Worm (Caenorhabditis elegans): ENCODE data around the gene B0198.3.

DNA sequence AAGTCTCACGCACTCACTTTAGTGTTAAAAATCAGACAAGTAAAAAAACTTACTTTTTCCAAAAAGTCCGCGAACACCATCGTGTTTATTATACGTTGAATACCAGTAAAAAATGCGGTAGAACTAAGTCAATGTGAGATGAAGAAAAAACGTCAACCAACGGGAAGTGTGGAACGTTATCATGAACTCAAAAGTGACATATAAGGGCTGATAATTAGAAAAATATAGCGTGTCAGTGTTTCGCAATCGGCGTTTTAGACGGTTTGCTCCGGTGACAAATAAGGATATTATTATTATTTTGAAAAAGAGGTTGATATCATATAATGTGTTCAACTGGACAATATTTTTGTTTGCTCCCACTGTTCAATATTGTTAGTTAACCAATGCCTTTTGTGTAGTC lies 51.9 kb downstream of the B0198.3 start:
- TF ChIP-seq unc-130 (GFP tag; optimal IDR thresholded peaks at IDR 0.05), result no peak
- TF ChIP-seq aptf-2 (GFP tag; conservative IDR thresholded peaks at IDR 0.05), result no peak
- TF ChIP-seq ets-4 (GFP tag; optimal IDR thresholded peaks at IDR 0.05), result no peak
- TF ChIP-seq sea-2 (GFP tag; IDR thresholded peaks at IDR 0.05), result no peak
- TF ChIP-seq ama-1 (optimal IDR thresholded peaks at IDR 0.05), result no peak
- TF ChIP-seq ama-1 (GFP tag; optimal IDR thresholded peaks at IDR 0.05), result no peak
- no peak for TF ChIP-seq ztf-25 (GFP tag; IDR thresholded peaks at IDR 0.05)
